Worm (Caenorhabditis elegans): ENCODE measurements around the gene R10E8.6.

DNA sequence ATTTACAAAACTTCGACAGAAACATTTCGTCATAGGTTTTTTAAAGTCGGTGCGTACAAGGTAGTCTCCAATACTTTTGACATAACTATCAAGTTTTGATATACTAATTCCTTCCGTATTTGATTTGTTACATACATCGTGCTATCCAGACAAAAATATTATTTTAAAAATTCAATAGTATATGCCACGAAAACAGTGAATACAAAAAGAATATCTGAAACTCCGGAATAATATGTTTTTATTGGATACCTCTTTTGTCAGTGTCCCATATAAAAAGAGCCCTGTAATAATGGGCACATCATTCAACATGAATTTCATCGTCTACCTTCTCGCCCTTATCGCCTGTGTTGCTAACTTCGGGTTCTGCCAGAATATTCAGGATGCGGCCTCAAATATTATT, 26.1 kb upstream of the R10E8.6 start, which contains the start of gene Y51A2A.12:
- TF ChIP-seq elt-2 (tag; optimal IDR thresholded peaks at IDR 0.05), result no peak
- no peak for TF ChIP-seq fos-1 (tag; optimal IDR thresholded peaks at IDR 0.05)
